Worm (Caenorhabditis elegans) whole organism, L1 larva: Measurements from ENCODE around the gene sql-1.

Source experiments
- C04F5.9 ChIP-seq: sonication (generic microtip); optimal IDR thresholded peaks from 2 replicates; lab custom pipeline; 2016; ENCODE audit warnings: missing genetic modification characterization, missing compliant biosample characterization
- C34B4.2 ChIP-seq: sonication (generic microtip); optimal IDR thresholded peaks from 2 replicates; lab custom pipeline; 2017; ENCODE audit warnings: mild to moderate bottlenecking, missing genetic modification characterization, missing compliant biosample characterization
- F16B12.6 ChIP-seq: fragments of 150-350 bp; optimal IDR thresholded peaks from 2 replicates; lab custom pipeline; 2014; ENCODE audit warnings: missing biosample characterization, missing genetic modification characterization
- Y116A8C.19 ChIP-seq: sonication (generic microtip); optimal IDR thresholded peaks from 2 replicates; lab custom pipeline; 2016; ENCODE audit warnings: missing compliant biosample characterization, missing genetic modification characterization, borderline replicate concordance
- aha-1 ChIP-seq: fragments of 150-350 bp; optimal IDR thresholded peaks from 2 replicates; lab custom pipeline; 2014; ENCODE audit warnings: missing biosample characterization, missing genetic modification characterization
- alr-1 ChIP-seq: fragments of 200-800 bp; sonication (Bioruptor generic); optimal IDR thresholded peaks from 2 replicates; lab custom pipeline; 2018; ENCODE audit warnings: borderline replicate concordance, mild to moderate bottlenecking, missing genetic modification characterization, missing compliant biosample characterization
- aly-2 ChIP-seq: fragments of 150-350 bp; optimal IDR thresholded peaks from 2 replicates; lab custom pipeline; 2014; ENCODE audit warnings: missing biosample characterization, missing genetic modification characterization
- blmp-1 ChIP-seq: fragments of 150-350 bp; optimal IDR thresholded peaks from 2 replicates; lab custom pipeline; 2014; ENCODE audit warnings: missing biosample characterization, missing genetic modification characterization
- ceh-8 ChIP-seq: fragments of 200-800 bp; sonication (Bioruptor generic); optimal IDR thresholded peaks from 2 replicates; lab custom pipeline; 2018; ENCODE audit warnings: mild to moderate bottlenecking, missing genetic modification characterization, moderate library complexity, missing compliant biosample characterization
- ceh-82 ChIP-seq, 3 experiments: fragments of 150-350 bp in 1 of 3; sonication (generic microtip) in 2 of 3; optimal IDR thresholded peaks; 2 replicates each; lab custom pipeline; 2014 to 2017; ENCODE audit warnings: missing biosample characterization in 3 of 3, missing genetic modification characterization in 3 of 3
- ceh-90 ChIP-seq: sonication (generic microtip); optimal IDR thresholded peaks from 2 replicates; lab custom pipeline; 2016; ENCODE audit warnings: missing genetic modification characterization, missing compliant biosample characterization
- dpl-1 ChIP-seq, 3 experiments: fragments of 150-350 bp in 2 of 3; sonication (generic microtip) in 1 of 3; optimal IDR thresholded peaks; 2 replicates each; lab custom pipeline; 2014 to 2017; ENCODE audit warnings: missing biosample characterization in 3 of 3, missing genetic modification characterization in 3 of 3, missing genetic modification reagents in 3 of 3
- efl-1 ChIP-seq, 4 experiments: fragments of 150-350 bp; optimal IDR thresholded peaks in 3 of 4; peaks in 1 of 4; 1 replicate in 1 of 4; 2 replicates in 3 of 4; lab custom pipeline; 2014; ENCODE audit warnings: missing biosample characterization in 2 of 4, missing genetic modification characterization in 2 of 4, missing genetic modification reagents in 2 of 4
- efl-3 ChIP-seq: fragments of 200-800 bp; sonication (Bioruptor generic); optimal IDR thresholded peaks from 2 replicates; lab custom pipeline; 2018; ENCODE audit warnings: mild to moderate bottlenecking, missing genetic modification characterization, missing compliant biosample characterization
- fkh-10 ChIP-seq: sonication (generic microtip); optimal IDR thresholded peaks from 2 replicates; lab custom pipeline; 2017; ENCODE audit warnings: missing biosample characterization, missing genetic modification reagents, missing genetic modification characterization
- fkh-4 ChIP-seq: sonication (generic microtip); optimal IDR thresholded peaks from 2 replicates; lab custom pipeline; 2016; ENCODE audit warnings: missing compliant biosample characterization, missing genetic modification characterization, borderline replicate concordance
- fkh-8 ChIP-seq: sonication (generic microtip); optimal IDR thresholded peaks from 2 replicates; lab custom pipeline; 2016; ENCODE audit warnings: mild to moderate bottlenecking, missing genetic modification characterization, missing compliant biosample characterization
- grh-1 ChIP-seq: fragments of 200-800 bp; sonication (Bioruptor generic); IDR thresholded peaks from 2 replicates; pipeline ENCODE4 v1.3.6; 2022; ENCODE audit warnings: missing genetic modification reagents, missing genetic modification characterization, missing compliant biosample characterization
- hlh-4 ChIP-seq: sonication (generic microtip); optimal IDR thresholded peaks from 2 replicates; lab custom pipeline; 2016; ENCODE audit warnings: mild to moderate bottlenecking, missing genetic modification characterization, missing compliant biosample characterization
- isw-1 ChIP-seq: fragments of 200-800 bp; sonication (Bioruptor generic); IDR thresholded peaks from 2 replicates; pipeline ENCODE4 v1.3.6; 2022; ENCODE audit warnings: missing genetic modification characterization, missing compliant biosample characterization
- jun-1 ChIP-seq: fragments of 150-350 bp; optimal IDR thresholded peaks from 2 replicates; lab custom pipeline; 2014; ENCODE audit warnings: missing biosample characterization, missing genetic modification reagents, missing genetic modification characterization
- lin-13 ChIP-seq: fragments of 150-350 bp; optimal IDR thresholded peaks from 2 replicates; lab custom pipeline; 2014; ENCODE audit warnings: missing biosample characterization, missing genetic modification reagents, missing genetic modification characterization
- lin-35 ChIP-seq, 2 experiments: fragments of 150-350 bp; optimal IDR thresholded peaks; 2 replicates each; lab custom pipeline; 2014; ENCODE audit warnings: missing biosample characterization in 2 of 2, missing genetic modification characterization in 2 of 2, missing genetic modification reagents in 2 of 2
- lsy-2 ChIP-seq, 2 experiments: fragments of 150-350 bp; optimal IDR thresholded peaks; 2 replicates each; lab custom pipeline; 2014; ENCODE audit warnings: missing biosample characterization in 2 of 2, missing genetic modification characterization in 2 of 2
- mdl-1 ChIP-seq, 2 experiments: fragments of 150-350 bp; optimal IDR thresholded peaks; 2 replicates each; lab custom pipeline; 2014 to 2017; ENCODE audit warnings: missing biosample characterization in 2 of 2, missing genetic modification characterization in 2 of 2, inconsistent platforms in 1 of 2
- mef-2 ChIP-seq: fragments of 150-350 bp; optimal IDR thresholded peaks from 2 replicates; lab custom pipeline; 2014; ENCODE audit warnings: missing biosample characterization, missing genetic modification characterization
- mep-1 ChIP-seq: fragments of 150-350 bp; optimal IDR thresholded peaks from 2 replicates; lab custom pipeline; 2014; ENCODE audit warnings: missing biosample characterization, missing genetic modification characterization
- nhr-11 ChIP-seq: fragments of 150-350 bp; optimal IDR thresholded peaks from 2 replicates; lab custom pipeline; 2014; ENCODE audit warnings: missing biosample characterization, missing genetic modification characterization
- nhr-12 ChIP-seq: sonication (generic microtip); optimal IDR thresholded peaks from 2 replicates; lab custom pipeline; 2017; ENCODE audit warnings: missing biosample characterization, missing genetic modification characterization
- nhr-237 ChIP-seq: fragments of 150-350 bp; optimal IDR thresholded peaks from 2 replicates; lab custom pipeline; 2014; ENCODE audit warnings: missing biosample characterization, missing genetic modification characterization
- nhr-47 ChIP-seq: sonication (generic microtip); optimal IDR thresholded peaks from 2 replicates; lab custom pipeline; 2016; ENCODE audit warnings: mild to moderate bottlenecking, missing genetic modification characterization, moderate library complexity, missing compliant biosample characterization
- nhr-71 ChIP-seq: sonication (generic microtip); optimal IDR thresholded peaks from 2 replicates; lab custom pipeline; 2016; ENCODE audit warnings: mild to moderate bottlenecking, missing genetic modification characterization, moderate library complexity, missing compliant biosample characterization
- nhr-77 ChIP-seq: fragments of 150-350 bp; optimal IDR thresholded peaks from 2 replicates; lab custom pipeline; 2014; ENCODE audit warnings: missing biosample characterization, missing genetic modification characterization
- nhr-84 ChIP-seq: sonication (generic microtip); optimal IDR thresholded peaks from 2 replicates; lab custom pipeline; 2017; ENCODE audit warnings: missing biosample characterization, missing genetic modification characterization
- nhr-90 ChIP-seq: sonication (generic microtip); optimal IDR thresholded peaks from 2 replicates; lab custom pipeline; 2016; ENCODE audit warnings: mild to moderate bottlenecking, missing genetic modification characterization, missing compliant biosample characterization; ENCODE audit not compliant: poor library complexity
- pax-3 ChIP-seq: fragments of 200-800 bp; sonication (Bioruptor generic); optimal IDR thresholded peaks from 2 replicates; lab custom pipeline; 2018; ENCODE audit warnings: mild to moderate bottlenecking, missing genetic modification characterization, moderate library complexity, missing compliant biosample characterization
- pqm-1 ChIP-seq: sonication (generic microtip); optimal IDR thresholded peaks from 3 replicates; lab custom pipeline; 2017; ENCODE audit warnings: missing biosample characterization, missing genetic modification characterization
- rnt-1 ChIP-seq: sonication (generic microtip); optimal IDR thresholded peaks from 2 replicates; lab custom pipeline; 2016; ENCODE audit warnings: mild to moderate bottlenecking, missing genetic modification characterization, moderate library complexity, missing compliant biosample characterization
- skn-1 ChIP-seq: fragments of 150-350 bp; optimal IDR thresholded peaks from 2 replicates; lab custom pipeline; 2014; ENCODE audit warnings: missing biosample characterization, missing genetic modification characterization
- snpc-4 ChIP-seq: fragments of 150-350 bp; optimal IDR thresholded peaks from 2 replicates; lab custom pipeline; 2014; ENCODE audit warnings: missing biosample characterization, missing genetic modification characterization
- snu-23 ChIP-seq: sonication (generic microtip); optimal IDR thresholded peaks from 2 replicates; lab custom pipeline; 2016; ENCODE audit warnings: missing genetic modification characterization, missing compliant biosample characterization
- sox-4 ChIP-seq: sonication (generic microtip); optimal IDR thresholded peaks from 2 replicates; lab custom pipeline; 2016; ENCODE audit warnings: missing genetic modification characterization, missing compliant biosample characterization
- sptf-1 ChIP-seq: fragments of 150-350 bp; optimal IDR thresholded peaks from 2 replicates; lab custom pipeline; 2014; ENCODE audit warnings: missing biosample characterization, missing genetic modification characterization
- sup-37 ChIP-seq: fragments of 200-800 bp; sonication (Bioruptor generic); optimal IDR thresholded peaks from 2 replicates; lab custom pipeline; 2018; ENCODE audit warnings: mild to moderate bottlenecking, missing genetic modification characterization, missing compliant biosample characterization
- swsn-7 ChIP-seq: sonication (generic microtip); optimal IDR thresholded peaks from 2 replicates; lab custom pipeline; 2016; ENCODE audit warnings: missing genetic modification characterization, missing compliant biosample characterization
- unc-30 ChIP-seq: sonication (generic microtip); optimal IDR thresholded peaks from 2 replicates; lab custom pipeline; 2017; ENCODE audit warnings: missing biosample characterization, missing genetic modification characterization
- unc-62 ChIP-seq: fragments of 150-350 bp; optimal IDR thresholded peaks from 2 replicates; lab custom pipeline; 2014; ENCODE audit warnings: missing biosample characterization, missing genetic modification reagents, missing genetic modification characterization
- vab-15 ChIP-seq: sonication (generic microtip); optimal IDR thresholded peaks from 2 replicates; lab custom pipeline; 2017; ENCODE audit warnings: missing genotype, mild to moderate bottlenecking, missing genetic modification characterization, missing compliant biosample characterization
- xbp-1 ChIP-seq: sonication (generic microtip); optimal IDR thresholded peaks from 2 replicates; lab custom pipeline; 2016; ENCODE audit warnings: missing genetic modification characterization, missing compliant biosample characterization
- zip-4 ChIP-seq: fragments of 200-800 bp; sonication (Bioruptor generic); optimal IDR thresholded peaks from 2 replicates; lab custom pipeline; 2018; ENCODE audit warnings: mild to moderate bottlenecking, missing genetic modification characterization, moderate library complexity, missing compliant biosample characterization

sql-1 gene

DNA sequence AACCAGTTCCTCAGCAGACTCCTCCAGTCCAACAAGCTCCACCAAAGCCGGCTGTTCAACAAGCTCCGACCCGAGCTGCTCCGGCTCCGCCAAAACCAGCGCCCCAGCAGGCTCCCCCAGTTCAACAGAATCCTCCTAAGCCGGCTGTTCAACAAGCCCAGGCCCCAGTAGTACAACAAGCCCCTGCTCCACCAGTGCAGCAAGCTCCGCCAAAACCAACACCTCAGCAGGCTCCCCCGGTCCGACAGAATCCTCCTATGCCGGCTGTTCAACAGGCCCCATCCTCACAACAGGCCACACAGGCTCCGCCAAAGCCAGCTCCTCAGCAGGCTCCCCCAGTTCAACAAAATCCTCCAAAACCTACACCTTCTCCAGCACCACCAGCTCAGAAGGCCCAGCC is 28.8 kb upstream of the sql-1 start:
- TF ChIP-seq alr-1 (no peak), nhr-71 (no peak), pqm-1 (no peak), ceh-82 (tag; optimal IDR thresholded peaks at IDR 0.05; lab: Kevin White, UChicago) (no peak), grh-1 (GFP tag; lab: Robert Waterston, UW) (no peak), unc-30 (no peak), sup-37 (GFP tag; lab: Kevin White, UChicago) (no peak), mef-2 (no peak), nhr-12 (tag; lab: Kevin White, UChicago) (no peak), lsy-2 (tag; optimal IDR thresholded peaks at IDR 0.05; lab: Kevin White, UChicago) (no peak), xbp-1 (tag; lab: Kevin White, UChicago) (no peak)
- TF ChIP-seq, all 84 proteins: peak for 0

DNA sequence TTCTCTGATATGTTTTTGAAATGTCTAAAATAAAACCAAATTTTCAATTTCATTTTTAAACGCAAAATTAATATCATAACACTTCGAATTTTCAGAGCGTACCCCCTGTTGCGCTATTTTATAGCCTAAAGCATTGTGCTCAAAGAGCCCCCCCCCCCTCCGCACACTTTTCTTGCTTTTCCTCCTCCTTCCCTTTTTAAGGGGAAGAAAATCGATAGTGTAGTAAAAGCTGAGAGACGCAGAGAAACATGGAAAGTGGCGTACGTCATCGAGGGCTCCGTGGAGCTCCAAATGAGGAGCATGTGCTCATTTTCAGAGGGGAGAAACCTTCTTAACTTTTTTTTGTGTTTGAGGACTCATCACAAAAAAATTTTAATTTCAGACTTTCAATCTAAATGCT is 26.9 kb upstream of the sql-1 start, which contains the start of gene cccp-1:
TSS of gene cccp-1 (plus strand) at position 377 of the 400 bp plus-strand sequence.
- TF ChIP-seq C04F5.9 = no peak
- TF ChIP-seq efl-1 (optimal IDR thresholded peaks at IDR 0.05; lab: Kevin White, UChicago) = peak; percentile 45 to 55
- peak in 1 of 2 experiments; percentile 21 for TF ChIP-seq efl-1 (GFP tag; optimal IDR thresholded peaks at IDR 0.05 in 1 of 2; lab: Kevin White, UChicago)
- TF ChIP-seq zip-4 (GFP tag; lab: Kevin White, UChicago) = no peak
- TF ChIP-seq unc-30 = no peak
- peak; percentile 8 to 43 for TF ChIP-seq lsy-2 (tag; optimal IDR thresholded peaks at IDR 0.05; lab: Kevin White, UChicago)
- no peak for TF ChIP-seq jun-1 (tag; lab: Kevin White, UChicago)
- TF ChIP-seq snpc-4 = no peak
- no peak for TF ChIP-seq ceh-8 (GFP tag; lab: Kevin White, UChicago)
- TF ChIP-seq sptf-1 (tag; lab: Kevin White, UChicago) = no peak
- no peak for TF ChIP-seq grh-1 (GFP tag; lab: Robert Waterston, UW)
- no peak for TF ChIP-seq aly-2 (tag; lab: Kevin White, UChicago)
- TF ChIP-seq sup-37 (GFP tag; lab: Kevin White, UChicago) = no peak
- TF ChIP-seq hlh-4 = no peak
- no peak for TF ChIP-seq nhr-11 (tag; lab: Kevin White, UChicago)
- peak; percentile 0 for TF ChIP-seq xbp-1 (tag; lab: Kevin White, UChicago)
- no peak for TF ChIP-seq fkh-4 (tag; lab: Kevin White, UChicago)
- no peak for TF ChIP-seq vab-15 (tag; lab: Kevin White, UChicago)
- no peak for TF ChIP-seq ceh-90
- TF ChIP-seq pax-3 (tag; lab: Kevin White, UChicago) = no peak
- no peak for TF ChIP-seq lin-13 (GFP tag; lab: Kevin White, UChicago)
- no peak for TF ChIP-seq blmp-1 (tag; lab: Kevin White, UChicago)
- TF ChIP-seq Y116A8C.19 (tag; lab: Kevin White, UChicago) = no peak
- peak; percentile 24 for TF ChIP-seq F16B12.6 (tag; lab: Kevin White, UChicago)
- TF ChIP-seq nhr-12 (tag; lab: Kevin White, UChicago) = no peak
- no peak for TF ChIP-seq nhr-237 (tag; lab: Kevin White, UChicago)
- TF ChIP-seq sox-4 = no peak
- TF ChIP-seq mef-2 = no peak
- peak; percentile 30 for TF ChIP-seq fkh-10 (GFP tag; lab: Kevin White, UChicago)
- no peak; the same call in 1 of the 2 replicates for TF ChIP-seq isw-1 (GFP tag; lab: Robert Waterston, UW)
- no peak for TF ChIP-seq skn-1
- TF ChIP-seq nhr-84 (tag; lab: Kevin White, UChicago) = no peak
- TF ChIP-seq nhr-47 (tag; lab: Kevin White, UChicago) = peak; percentile 58
- no peak for TF ChIP-seq rnt-1 (tag; lab: Kevin White, UChicago)
- TF ChIP-seq lin-35 (GFP tag; optimal IDR thresholded peaks at IDR 0.05; lab: Kevin White, UChicago) = peak in 1 of 2 experiments; percentile 39
- peak; percentile 72 for TF ChIP-seq fkh-8 (tag; lab: Kevin White, UChicago)
- TF ChIP-seq C34B4.2 (tag; lab: Kevin White, UChicago) = no peak
- TF ChIP-seq efl-3 = no peak
- TF ChIP-seq aha-1 (tag; lab: Kevin White, UChicago) = no peak
- TF ChIP-seq nhr-90 (tag; lab: Kevin White, UChicago) = no peak
- peak; percentile 15 for TF ChIP-seq snu-23 (GFP tag; lab: Kevin White, UChicago)
- no peak for TF ChIP-seq unc-62 (GFP tag; lab: Kevin White, UChicago)
- no peak for TF ChIP-seq pqm-1
- peak in 1 of 3 experiments; percentile 46 for TF ChIP-seq dpl-1 (GFP tag; optimal IDR thresholded peaks at IDR 0.05; lab: Kevin White, UChicago)
- no peak for TF ChIP-seq nhr-77 (tag; lab: Kevin White, UChicago)
- TF ChIP-seq swsn-7 (tag; lab: Kevin White, UChicago) = peak; percentile 21
- peak; percentile 42 for TF ChIP-seq mep-1 (tag; lab: Kevin White, UChicago)
- TF ChIP-seq mdl-1 (tag; optimal IDR thresholded peaks at IDR 0.05; lab: Kevin White, UChicago) = peak in 1 of 2 experiments; percentile 6
- TF ChIP-seq ceh-82 (tag; optimal IDR thresholded peaks at IDR 0.05; lab: Kevin White, UChicago) = peak; percentile 18 to 61 (median 47)
